Worm (Caenorhabditis elegans) whole organism, L3 larva: ENCODE measurements around the gene lgc-24.

Experiments
- ceh-82 ChIP-seq: fragments of 150-350 bp; optimal IDR thresholded peaks from 2 replicates; lab custom pipeline; 2014; ENCODE audit warnings: missing biosample characterization, missing genetic modification characterization
- egl-5 ChIP-seq: fragments of 150-350 bp; optimal IDR thresholded peaks from 2 replicates; lab custom pipeline; 2017; ENCODE audit warnings: missing biosample characterization, missing genetic modification reagents, missing genetic modification characterization, inconsistent platforms
- fos-1 ChIP-seq: fragments of 150-350 bp; optimal IDR thresholded peaks from 2 replicates; lab custom pipeline; 2014; ENCODE audit warnings: missing biosample characterization, missing genetic modification characterization
- jun-1 ChIP-seq: fragments of 150-350 bp; optimal IDR thresholded peaks from 2 replicates; lab custom pipeline; 2014; ENCODE audit warnings: missing biosample characterization, missing genetic modification reagents, missing genetic modification characterization
- nhr-28 ChIP-seq: fragments of 150-350 bp; optimal IDR thresholded peaks from 2 replicates; lab custom pipeline; 2014; ENCODE audit warnings: missing biosample characterization, missing genetic modification characterization
- tbx-2 ChIP-seq: sonication (generic microtip); optimal IDR thresholded peaks from 2 replicates; lab custom pipeline; 2016; ENCODE audit warnings: mild to moderate bottlenecking, missing genetic modification characterization, missing compliant biosample characterization
- unc-62 ChIP-seq: fragments of 150-350 bp; sonication (generic microtip); optimal IDR thresholded peaks from 4 replicates; lab custom pipeline; 2014; ENCODE audit warnings: missing biosample characterization, missing genetic modification reagents, missing genetic modification characterization
- ztf-11 ChIP-seq: fragments of 150-350 bp; optimal IDR thresholded peaks from 2 replicates; lab custom pipeline; 2014; ENCODE audit warnings: missing biosample characterization, missing genetic modification characterization

DNA sequence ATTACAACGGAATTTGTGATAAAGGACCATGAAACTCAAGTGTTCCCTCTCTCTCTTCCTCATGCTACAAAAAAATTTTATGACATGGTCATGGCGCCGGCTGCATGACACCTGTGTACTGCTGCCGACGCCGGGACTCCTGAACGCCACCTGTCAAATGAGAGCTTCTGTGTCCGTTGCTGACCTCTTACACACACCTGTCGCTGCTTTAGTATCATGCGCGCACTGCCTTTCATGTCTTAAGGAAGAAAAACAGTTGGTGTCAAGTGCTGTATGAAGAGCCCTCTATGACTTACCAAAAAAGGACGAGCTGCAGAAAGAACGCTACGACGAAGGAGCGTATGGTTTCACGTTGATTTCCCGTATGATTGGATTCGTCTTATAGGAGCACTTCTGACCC, 24.3 kb downstream of the lgc-24 start:
- TF ChIP-seq unc-62 (GFP tag; lab: Kevin White, UChicago) (no peak), ceh-82 (tag; lab: Kevin White, UChicago) (no peak), nhr-28 (tag; lab: Kevin White, UChicago) (no peak), jun-1 (no peak), tbx-2 (tag; lab: Kevin White, UChicago) (no peak), egl-5 (tag; lab: Kevin White, UChicago) (no peak), ztf-11 (no peak), fos-1 (no peak)
